Worm (Caenorhabditis elegans): ENCODE results near the gene nstp-1.

ce11 chrIV:9002636-9003035 is 18.0 kb downstream of the nstp-1 start, which contains the start of gene C53D6.8:
- no peak for TF ChIP-seq nhr-28 (tag; optimal IDR thresholded peaks at IDR 0.05)
- no peak for TF ChIP-seq nhr-237 (tag; optimal IDR thresholded peaks at IDR 0.05)
- TF ChIP-seq nhr-76 (tag; optimal IDR thresholded peaks at IDR 0.05), result no peak
